Worm (Caenorhabditis elegans): ENCODE results near the gene Y77E11A.8.

DNA sequence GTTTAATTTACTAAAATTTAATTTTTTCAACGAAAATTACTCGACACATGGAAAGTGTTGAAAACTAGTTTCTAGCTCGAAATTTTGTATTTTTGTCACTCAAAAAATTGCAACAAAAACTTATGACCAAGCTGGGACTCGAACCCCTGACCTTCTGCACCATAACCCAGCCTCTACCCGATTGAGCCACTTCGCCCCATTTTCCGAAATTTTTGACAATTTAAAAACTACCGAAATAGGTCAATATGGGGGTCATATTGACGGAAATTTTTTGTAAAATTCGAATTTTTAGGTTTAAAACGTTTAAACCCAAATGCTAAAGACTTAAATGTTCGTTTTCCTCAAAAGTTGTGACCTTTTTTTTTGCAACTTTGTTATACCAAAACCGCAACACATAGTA lies 39.4 kb downstream of the Y77E11A.8 start:
- TF ChIP-seq sox-4 (tag; optimal IDR thresholded peaks at IDR 0.05) (no peak), elt-4 (tag; optimal IDR thresholded peaks at IDR 0.05) (no peak), ceh-9 (tag; optimal IDR thresholded peaks at IDR 0.05) (no peak), ama-1 (optimal IDR thresholded peaks at IDR 0.05) (no peak), mec-3 (tag; optimal IDR thresholded peaks at IDR 0.05; ENCODE audit: borderline replicate concordance) (no peak)

Data from whole organism, late embryonic.